Worm (Caenorhabditis elegans): Measurements from ENCODE around the gene F26H11.4.
A peak's percentile ranks its signal among the peaks of the same experiment; 100 is the strongest.

Gene F26H11.4

ce11 chrII:14365182-14365751, 43.1 kb upstream of the F26H11.4 start, which contains the start of gene imb-2 (continued):
- no peak for TF ChIP-seq lin-1 (GFP tag; IDR thresholded peaks at IDR 0.05)
- TF ChIP-seq snpc-1.2 (GFP tag; IDR thresholded peaks at IDR 0.05), result no peak
- TF ChIP-seq zfp-2 (tag; optimal IDR thresholded peaks at IDR 0.05), result no peak
- no peak for TF ChIP-seq saeg-2 (GFP tag; IDR thresholded peaks at IDR 0.05)
- no peak for TF ChIP-seq nhr-48 (tag; optimal IDR thresholded peaks at IDR 0.05)
- TF ChIP-seq set-16 (GFP tag; IDR thresholded peaks at IDR 0.05), result no peak
- TF ChIP-seq F26F4.8 (GFP tag; conservative IDR thresholded peaks at IDR 0.05), result no peak
- TF ChIP-seq zip-11 (GFP tag; IDR thresholded peaks at IDR 0.05), result no peak
- no peak for TF ChIP-seq tag-97 (GFP tag; IDR thresholded peaks at IDR 0.05)
- no peak for TF ChIP-seq F10B5.3 (tag; optimal IDR thresholded peaks at IDR 0.05)
- no peak for TF ChIP-seq ztf-11 (tag; optimal IDR thresholded peaks at IDR 0.05)
- no peak for TF ChIP-seq pha-4 (GFP tag; IDR thresholded peaks at IDR 0.05)
- TF ChIP-seq pha-4 (tag; optimal IDR thresholded peaks at IDR 0.05), result no peak
- TF ChIP-seq spr-3 (GFP tag; optimal IDR thresholded peaks at IDR 0.05), result no peak
- no peak for TF ChIP-seq skn-1 (tag; optimal IDR thresholded peaks at IDR 0.05)
- TF ChIP-seq nhr-41 (GFP tag; IDR thresholded peaks at IDR 0.05), result no peak
- peak; percentile 67 for TF ChIP-seq fkh-10 (GFP tag; optimal IDR thresholded peaks at IDR 0.05)
- TF ChIP-seq pqm-1 (tag; optimal IDR thresholded peaks at IDR 0.05), result no peak
- no peak for TF ChIP-seq D1046.2 (GFP tag; IDR thresholded peaks at IDR 0.05)
- no peak for TF ChIP-seq ceh-82 (tag; optimal IDR thresholded peaks at IDR 0.05)
- TF ChIP-seq dve-1 (tag; optimal IDR thresholded peaks at IDR 0.05; ENCODE audit: insufficient read depth), result peak; percentile 45
- no peak for TF ChIP-seq zip-2 (tag; optimal IDR thresholded peaks at IDR 0.05)
- no peak for TF ChIP-seq T26A8.4 (GFP tag; IDR thresholded peaks at IDR 0.05)
- TF ChIP-seq ceh-32 (tag; optimal IDR thresholded peaks at IDR 0.05; ENCODE audit: poor library complexity), result no peak
- no peak for TF ChIP-seq sdz-12 (GFP tag; optimal IDR thresholded peaks at IDR 0.05)
- no peak for TF ChIP-seq snpc-4 (tag; optimal IDR thresholded peaks at IDR 0.05)
- TF ChIP-seq mep-1 (tag; optimal IDR thresholded peaks at IDR 0.05), result peak; percentile 76
- peak; percentile 70 for TF ChIP-seq mes-2 (tag; optimal IDR thresholded peaks at IDR 0.05; ENCODE audit: poor library complexity, severe bottlenecking)
- peak; percentile 26 for TF ChIP-seq hlh-11 (tag; optimal IDR thresholded peaks at IDR 0.05)
- TF ChIP-seq hlh-30 (tag; optimal IDR thresholded peaks at IDR 0.05; ENCODE audit: insufficient read depth), result peak; percentile 66

ce11 chrII:14374594-14374993, 33.8 kb upstream of the F26H11.4 start:
- peak; percentile 85 for TF ChIP-seq aha-1 (tag)
- TF ChIP-seq nhr-111 (GFP tag; optimal IDR thresholded peaks at IDR 0.05), result no peak

- TF ChIP-seq mes-2 (tag; optimal IDR thresholded peaks at IDR 0.05; ENCODE audit: poor library complexity, severe bottlenecking), result no peak
- TF ChIP-seq nhr-11 (tag; optimal IDR thresholded peaks at IDR 0.05), result no peak
- no peak for TF ChIP-seq pqm-1 (tag; optimal IDR thresholded peaks at IDR 0.05)
- TF ChIP-seq lin-38 (GFP tag; IDR thresholded peaks at IDR 0.05), result no peak
- no peak for TF ChIP-seq Y5F2A.4 (GFP tag; optimal IDR thresholded peaks at IDR 0.05)
- TF ChIP-seq nhr-6 (tag; optimal IDR thresholded peaks at IDR 0.05), result no peak
- TF ChIP-seq pha-4 (GFP tag; IDR thresholded peaks at IDR 0.05), result no peak
- no peak for TF ChIP-seq pha-4 (tag; optimal IDR thresholded peaks at IDR 0.05)
- no peak for TF ChIP-seq ZK337.2 (GFP tag; IDR thresholded peaks at IDR 0.05)
- no peak for TF ChIP-seq lim-7 (GFP tag; IDR thresholded peaks at IDR 0.05)
- no peak for TF ChIP-seq R02D3.7 (tag; optimal IDR thresholded peaks at IDR 0.05)
- no peak for TF ChIP-seq ceh-44 (GFP tag; IDR thresholded peaks at IDR 0.05)
- TF ChIP-seq nhr-77 (tag; optimal IDR thresholded peaks at IDR 0.05), result no peak
- no peak for TF ChIP-seq jun-1 (tag; optimal IDR thresholded peaks at IDR 0.05)
- no peak for TF ChIP-seq snpc-4 (tag; optimal IDR thresholded peaks at IDR 0.05)
- no peak for TF ChIP-seq F26F4.8 (GFP tag; conservative IDR thresholded peaks at IDR 0.05)
- no peak for TF ChIP-seq nhr-237 (tag; optimal IDR thresholded peaks at IDR 0.05)
- no peak for TF ChIP-seq D1046.2 (GFP tag; IDR thresholded peaks at IDR 0.05)
- TF ChIP-seq T20F7.1 (GFP tag; optimal IDR thresholded peaks at IDR 0.05), result no peak
- TF ChIP-seq zfp-3 (GFP tag; conservative IDR thresholded peaks at IDR 0.05), result no peak
These were observed 30.6 kb upstream of the F26H11.4 start, which contains the start of gene acr-20 for ce11 chrII:14377796-14378195. Gene acr-20, minus strand, starts transcription at chrII:14377896.
